Worm (Caenorhabditis elegans) whole organism, early embryonic: ENCODE results near the gene fbxa-84.

ENCODE experiments used
- aly-1 ChIP-seq: sonication (generic microtip); optimal IDR thresholded peaks from 2 replicates; lab custom pipeline; 2016; ENCODE audit warnings: missing genetic modification characterization, missing compliant biosample characterization
- ama-1 ChIP-seq: fragments of 150-350 bp; optimal IDR thresholded peaks from 2 replicates; lab custom pipeline; 2014
- ceh-36 ChIP-seq: sonication (generic microtip); optimal IDR thresholded peaks from 2 replicates; lab custom pipeline; 2016; ENCODE audit warnings: missing genetic modification characterization, inconsistent platforms, missing compliant biosample characterization
- flt-1 ChIP-seq: fragments of 200-800 bp; sonication (Bioruptor generic); IDR thresholded peaks from 2 replicates; pipeline ENCODE4 v1.3.6; 2022; ENCODE audit warnings: missing genetic modification characterization, missing compliant biosample characterization
- hmbx-1 ChIP-seq: sonication (generic microtip); optimal IDR thresholded peaks from 2 replicates; lab custom pipeline; 2016; ENCODE audit warnings: mild to moderate bottlenecking, missing genetic modification characterization, missing compliant biosample characterization
- hmg-4 ChIP-seq: fragments of 200-800 bp; sonication (Bioruptor generic); optimal IDR thresholded peaks from 2 replicates; lab custom pipeline; 2018; ENCODE audit warnings: mild to moderate bottlenecking, missing genetic modification characterization, missing compliant biosample characterization
- pes-1 ChIP-seq: fragments of 200-800 bp; sonication (Bioruptor generic); IDR thresholded peaks from 2 replicates; pipeline ENCODE4 v1.3.6; 2022; ENCODE audit warnings: missing genetic modification reagents, missing genetic modification characterization, missing compliant biosample characterization

- TF ChIP-seq pes-1 (no peak), ama-1 (lab: Kevin White, UChicago) (no peak), hmbx-1 (tag; lab: Kevin White, UChicago) (no peak), flt-1 (GFP tag; lab: Robert Waterston, UW) (no peak), aly-1 (tag; lab: Kevin White, UChicago) (no peak), ceh-36 (tag; lab: Kevin White, UChicago) (no peak), hmg-4 (no peak)
Measured at ce11 chrV:15133812-15134211, 48.4 kb upstream of the fbxa-84 start.
